Fruit fly (Drosophila melanogaster): ENCODE measurements around the gene CG42376.

The CG42376 gene

DNA sequence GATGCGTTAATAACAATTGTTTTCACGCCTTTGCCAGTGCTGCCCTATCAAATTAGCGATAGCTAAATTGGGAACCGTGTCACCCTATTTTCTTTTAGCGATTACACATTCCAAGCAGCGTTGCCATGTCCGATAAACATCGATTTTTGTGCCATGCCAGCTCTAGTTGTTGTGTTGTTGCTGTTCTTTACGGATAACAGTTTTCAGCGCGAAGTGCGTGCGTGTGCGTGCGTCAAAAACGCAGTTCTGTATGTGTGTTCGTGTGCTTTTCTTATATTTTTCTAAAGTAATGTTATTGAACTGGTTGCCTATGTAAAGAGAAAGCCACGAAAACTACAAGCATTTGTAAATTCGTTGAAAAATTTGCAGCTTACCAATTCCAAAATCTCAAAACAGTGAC is 8.9 kb upstream of the CG42376 start, which contains the start of the genes CG3038 and G9a (continued):
- TF ChIP-seq hbn (GFP tag; IDR thresholded peaks at IDR 0.05; ENCODE audit: partially characterized antibody) (no peak), Gug (GFP tag; IDR thresholded peaks at IDR 0.05) (peak; percentile 26; the same call in 1 of the 4 replicates), BEAF-32 (GFP tag; optimal IDR thresholded peaks at IDR 0.05) (peak; percentile 94), gfzf (GFP tag; optimal IDR thresholded peaks at IDR 0.05) (peak; percentile 59), BtbVII (GFP tag; optimal IDR thresholded peaks at IDR 0.05) (peak; percentile 8), CG13624 (GFP tag; optimal IDR thresholded peaks at IDR 0.05) (peak; percentile 69), Rx (GFP tag; IDR thresholded peaks at IDR 0.05) (no peak), CG6854 (GFP tag; optimal IDR thresholded peaks at IDR 0.05) (peak; percentile 30), emc (GFP tag; optimal IDR thresholded peaks at IDR 0.05) (peak; percentile 9), Dref (GFP tag; IDR thresholded peaks at IDR 0.05) (no peak), CG6254 (GFP tag; optimal IDR thresholded peaks at IDR 0.05) (peak; percentile 42), gem (tag; optimal IDR thresholded peaks at IDR 0.05) (peak; percentile 20), gcm2 (GFP tag; optimal IDR thresholded peaks at IDR 0.05) (peak; percentile 50), CG10959 (GFP tag; IDR thresholded peaks at IDR 0.05) (no peak), Bdp1 (GFP tag; optimal IDR thresholded peaks at IDR 0.05) (peak; percentile 4), YL-1 (GFP tag; optimal IDR thresholded peaks at IDR 0.05) (peak; percentile 91), nmo (GFP tag; optimal IDR thresholded peaks at IDR 0.05) (peak; percentile 72), Six4 (GFP tag; optimal IDR thresholded peaks at IDR 0.05) (no peak), cato (GFP tag; optimal IDR thresholded peaks at IDR 0.05; ENCODE audit: borderline replicate concordance) (no peak), CG6813 (GFP tag; optimal IDR thresholded peaks at IDR 0.05) (no peak), MESR4 (GFP tag; optimal IDR thresholded peaks at IDR 0.05) (peak; percentile 57), dm (GFP tag; optimal IDR thresholded peaks at IDR 0.05) (peak; percentile 75), CG10543 (GFP tag; optimal IDR thresholded peaks at IDR 0.05) (peak; percentile 24), CG10147 (GFP tag; optimal IDR thresholded peaks at IDR 0.05) (peak; percentile 46), CkIIα-i1 (GFP tag; IDR thresholded peaks at IDR 0.05) (no peak), CG10209 (GFP tag; optimal IDR thresholded peaks at IDR 0.05) (peak; percentile 9), CG14710 (tag; optimal IDR thresholded peaks at IDR 0.05) (peak; percentile 100), Xrp1 (GFP tag; IDR thresholded peaks at IDR 0.05) (no peak), CG4328 (GFP tag; optimal IDR thresholded peaks at IDR 0.05) (no peak), CG15011 (GFP tag; optimal IDR thresholded peaks at IDR 0.05) (no peak), CG11247 (GFP tag; IDR thresholded peaks at IDR 0.05) (no peak), E2f1 (GFP tag; IDR thresholded peaks at IDR 0.05) (no peak), unpg (GFP tag; optimal IDR thresholded peaks at IDR 0.05) (peak; percentile 2), CG12391 (tag; optimal IDR thresholded peaks at IDR 0.05) (peak; percentile 63), dmrt11E (tag; optimal IDR thresholded peaks at IDR 0.05) (peak; percentile 11), HmgD (GFP tag; optimal IDR thresholded peaks at IDR 0.05) (peak; percentile 59), Hand (GFP tag; optimal IDR thresholded peaks at IDR 0.05) (peak; percentile 0), mam (GFP tag; optimal IDR thresholded peaks at IDR 0.05) (peak; percentile 55), pzg (GFP tag; optimal IDR thresholded peaks at IDR 0.05) (peak; percentile 97), CG33213 (GFP tag; optimal IDR thresholded peaks at IDR 0.05) (peak; percentile 77), CG11695 (GFP tag; IDR thresholded peaks at IDR 0.05) (no peak), CG10979 (tag; optimal IDR thresholded peaks at IDR 0.05) (peak; percentile 4), CG7745 (tag; optimal IDR thresholded peaks at IDR 0.05) (no peak), caup (GFP tag; optimal IDR thresholded peaks at IDR 0.05; ENCODE audit: severe bottlenecking) (peak; percentile 45), mirr (GFP tag; optimal IDR thresholded peaks at IDR 0.05) (peak; percentile 37), Ssrp (tag; optimal IDR thresholded peaks at IDR 0.05) (no peak), CG4820 (GFP tag; optimal IDR thresholded peaks at IDR 0.05) (peak; percentile 22), H2.0 (GFP tag; IDR thresholded peaks at IDR 0.05) (no peak), CG17568 (GFP tag; optimal IDR thresholded peaks at IDR 0.05) (peak; percentile 24), CG7556 (GFP tag; optimal IDR thresholded peaks at IDR 0.05) (peak; percentile 23)

Data from whole organism, embryonic.